Fruit fly (Drosophila melanogaster) whole organism, adult: ENCODE data around the gene CG46509.
"Not testable (repeated sequence)": the region's sequence is repeated elsewhere in the genome, so short reads cannot be mapped to it uniquely, and the experiment has no call there.

Experiments
- CG33017 ChIP-seq: fragments of 200-800 bp; sonication (Bioruptor generic); optimal IDR thresholded peaks from 2 replicates; lab custom pipeline; 2018; ENCODE audit warnings: missing biosample characterization, mild to moderate bottlenecking, missing genetic modification characterization, moderate library complexity
- CG5204 ChIP-seq: fragments of 200-800 bp; sonication (Bioruptor generic); optimal IDR thresholded peaks from 2 replicates; lab custom pipeline; 2016; ENCODE audit warnings: missing biosample characterization, missing genetic modification characterization
- CG7045 ChIP-seq: fragments of 200-800 bp; sonication (Bioruptor generic); optimal IDR thresholded peaks from 2 replicates; lab custom pipeline; 2017; ENCODE audit warnings: missing biosample characterization, mild to moderate bottlenecking, missing genetic modification characterization
- CG7101 ChIP-seq: fragments of 200-800 bp; sonication (Bioruptor generic); optimal IDR thresholded peaks from 2 replicates; lab custom pipeline; 2018; ENCODE audit warnings: missing biosample characterization, mild to moderate bottlenecking, missing genetic modification characterization, moderate library complexity
- Clk ChIP-seq: fragments of 200-800 bp; sonication (Bioruptor generic); optimal IDR thresholded peaks from 2 replicates; lab custom pipeline; 2017; ENCODE audit warnings: missing biosample characterization, missing genetic modification characterization
- Crg-1 ChIP-seq: fragments of 200-800 bp; sonication (Bioruptor generic); optimal IDR thresholded peaks from 2 replicates; lab custom pipeline; 2016; ENCODE audit warnings: missing biosample characterization, missing genetic modification characterization
- Mnt ChIP-seq: fragments of 200-800 bp; sonication (Bioruptor generic); optimal IDR thresholded peaks from 2 replicates; lab custom pipeline; 2016; ENCODE audit warnings: missing biosample characterization, mild to moderate bottlenecking, missing genetic modification characterization
- cnc ChIP-seq, 2 experiments: fragments of >200 bp; optimal IDR thresholded peaks; 2 replicates each; lab custom pipeline; 2017
- kay ChIP-seq: fragments of 200-800 bp; sonication (Bioruptor generic); peaks from one replicate; lab custom pipeline; 2016; ENCODE audit warnings: missing biosample characterization, missing genetic modification characterization, borderline replicate concordance
- ovo ChIP-seq: fragments of 200-800 bp; sonication (Bioruptor generic); optimal IDR thresholded peaks from 2 replicates; lab custom pipeline; 2016; ENCODE audit warnings: missing biosample characterization, missing genetic modification characterization
- pad ChIP-seq: fragments of 200-800 bp; sonication (Bioruptor generic); optimal IDR thresholded peaks from 3 replicates; lab custom pipeline; 2017; ENCODE audit warnings: missing biosample characterization, missing genetic modification characterization, mild to moderate bottlenecking, moderate library complexity, missing genetic modification reagents
- tj ChIP-seq: fragments of 200-800 bp; sonication (Bioruptor generic); optimal IDR thresholded peaks from 3 replicates; lab custom pipeline; 2017; ENCODE audit warnings: missing biosample characterization, mild to moderate bottlenecking, missing genetic modification characterization, moderate library complexity

Gene CG46509

dm6 chrX:22191973-22192372, 19.5 kb downstream of the CG46509 start, which contains the start of gene CG46513:
Gene CG46513 (plus strand): TSS chrX:22192273.
- TF ChIP-seq Clk (GFP tag; lab: Kevin White, UChicago); pad (GFP tag; lab: Kevin White, UChicago); CG33017 (tag; lab: Kevin White, UChicago): not testable (repeated sequence)

- not testable (repeated sequence) for TF ChIP-seq kay, Clk, CG7045 (GFP tag; lab: Kevin White, UChicago)
These were observed 24.4 kb downstream of the CG46509 start, which contains the start of gene CG46514 for dm6 chrX:22196874-22197273. Gene CG46514 (plus strand): TSS chrX:22197174.

- not testable (repeated sequence) for TF ChIP-seq Crg-1 (GFP tag; lab: Kevin White, UChicago); cnc (optimal IDR thresholded peaks at IDR 0.05; lab: Kevin White, UChicago); CG7045 (GFP tag; lab: Kevin White, UChicago)
These were observed 29.4 kb downstream of the CG46509 start, which contains the start of gene CG46515 for dm6 chrX:22201883-22202282. Gene CG46515 (plus strand): TSS chrX:22202183.

- TF ChIP-seq Mnt, tj, CG5204: not testable (repeated sequence)
These were observed 39.6 kb downstream of the CG46509 start, which contains the start of gene CG46516 for dm6 chrX:22212028-22212427. Gene CG46516 (plus strand): TSS chrX:22212328.

dm6 chrX:22217079-22217478, 44.6 kb downstream of the CG46509 start, which contains the start of gene CG46517:
Gene CG46517 (plus strand): TSS chrX:22217379.
- not testable (repeated sequence) for TF ChIP-seq Crg-1 (GFP tag; lab: Kevin White, UChicago); ovo (GFP tag; lab: Kevin White, UChicago); CG7101 (tag; lab: Kevin White, UChicago)
